Worm (Caenorhabditis elegans) whole organism, late embryonic: ENCODE results near the gene ceh-20.

Experiments used
- F13H6.1 ChIP-seq: sonication (generic microtip); optimal IDR thresholded peaks from 2 replicates; lab custom pipeline; 2016; ENCODE audit warnings: missing genetic modification characterization, missing compliant biosample characterization
- ama-1 ChIP-seq: fragments of 150-350 bp; optimal IDR thresholded peaks from 2 replicates; lab custom pipeline; 2014
- ceh-19 ChIP-seq: fragments of 200-800 bp; sonication (Bioruptor generic); optimal IDR thresholded peaks from 2 replicates; lab custom pipeline; 2018; ENCODE audit warnings: mild to moderate bottlenecking, missing genetic modification characterization, missing compliant biosample characterization
- ceh-9 ChIP-seq: sonication (generic microtip); optimal IDR thresholded peaks from 2 replicates; lab custom pipeline; 2016; ENCODE audit warnings: mild to moderate bottlenecking, missing genetic modification characterization, inconsistent platforms, missing compliant biosample characterization
- dve-1 ChIP-seq: sonication (generic microtip); optimal IDR thresholded peaks from 2 replicates; lab custom pipeline; 2017; ENCODE audit warnings: antibody characterized with exemption, mild to moderate bottlenecking, missing genetic modification characterization, missing compliant biosample characterization
- elt-2 ChIP-seq: sonication (generic microtip); optimal IDR thresholded peaks from 2 replicates; lab custom pipeline; 2016; ENCODE audit warnings: missing genetic modification reagents, missing genetic modification characterization, missing compliant biosample characterization
- fax-1 ChIP-seq: sonication (generic microtip); optimal IDR thresholded peaks from 2 replicates; lab custom pipeline; 2016; ENCODE audit warnings: missing genotype, missing genetic modification characterization, missing compliant biosample characterization
- fkh-6 ChIP-seq: sonication (generic microtip); optimal IDR thresholded peaks from 2 replicates; lab custom pipeline; 2016; ENCODE audit warnings: missing genetic modification characterization, missing compliant biosample characterization
- nhr-11 ChIP-seq: fragments of 150-350 bp; optimal IDR thresholded peaks from 2 replicates; lab custom pipeline; 2014; ENCODE audit warnings: missing biosample characterization, missing genetic modification characterization
- odd-2 ChIP-seq: sonication (generic microtip); optimal IDR thresholded peaks from 2 replicates; lab custom pipeline; 2017; ENCODE audit warnings: antibody characterized with exemption, mild to moderate bottlenecking, missing genetic modification characterization, missing compliant biosample characterization
- pat-9 ChIP-seq: fragments of 200-800 bp; sonication (Bioruptor generic); optimal IDR thresholded peaks from 2 replicates; lab custom pipeline; 2018; ENCODE audit warnings: mild to moderate bottlenecking, missing genetic modification characterization, moderate library complexity, missing compliant biosample characterization
- pha-4 ChIP-seq: fragments of 150-350 bp; optimal IDR thresholded peaks from 2 replicates; lab custom pipeline; 2018; ENCODE audit warnings: missing biosample characterization, missing genetic modification reagents, missing genetic modification characterization
- zip-5 ChIP-seq: sonication (generic microtip); optimal IDR thresholded peaks from 2 replicates; lab custom pipeline; 2016; ENCODE audit warnings: missing genetic modification characterization, missing compliant biosample characterization

ce11 chrIII:6947896-6948295, 31.8 kb upstream of the ceh-20 start:
- no peak for TF ChIP-seq fax-1 (tag; lab: Kevin White, UChicago)
- TF ChIP-seq nhr-11 (tag; lab: Kevin White, UChicago), result no peak
- TF ChIP-seq ceh-9, result no peak
- no peak for TF ChIP-seq fkh-6 (tag; lab: Kevin White, UChicago)
- TF ChIP-seq ceh-19 (GFP tag; lab: Kevin White, UChicago), result no peak
- TF ChIP-seq zip-5 (tag; lab: Kevin White, UChicago), result no peak
- TF ChIP-seq pha-4 (tag; lab: Kevin White, UChicago), result no peak
- no peak for TF ChIP-seq elt-2 (tag; lab: Kevin White, UChicago)
- no peak for TF ChIP-seq odd-2 (tag; lab: Kevin White, UChicago)
- TF ChIP-seq pat-9 (tag; lab: Kevin White, UChicago), result no peak
- TF ChIP-seq F13H6.1 (tag; lab: Kevin White, UChicago), result no peak
- TF ChIP-seq dve-1 (tag; lab: Kevin White, UChicago), result no peak
- no peak for TF ChIP-seq ama-1
